Fruit fly (Drosophila melanogaster): Measurements from ENCODE around the gene Diedel.

DNA sequence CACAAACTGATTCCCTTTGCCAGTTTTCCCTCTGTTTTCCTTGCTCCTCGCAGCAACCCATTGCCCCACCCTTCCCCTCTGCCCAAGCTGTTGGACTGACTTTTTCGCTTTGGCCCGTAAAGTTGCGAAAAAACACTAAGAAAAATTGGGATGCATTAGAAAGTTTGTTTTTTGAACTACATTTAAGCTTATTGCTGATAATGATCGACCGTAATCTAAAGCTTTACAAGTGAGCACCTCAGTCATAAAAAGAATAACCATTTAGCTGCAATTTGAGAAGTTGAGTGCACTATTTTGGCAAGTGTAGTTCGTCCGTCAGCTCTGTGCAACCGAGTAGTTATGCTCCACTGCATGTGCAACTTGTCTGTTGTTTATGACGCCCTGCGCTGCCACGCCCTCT lies 43.3 kb upstream of the Diedel start:
- TF ChIP-seq CG8478 (optimal IDR thresholded peaks at IDR 0.05) (no peak), CTCF (optimal IDR thresholded peaks at IDR 0.05) (no peak)

Data from S2 (cell line).